Worm (Caenorhabditis elegans): ENCODE data around the gene Y54G2A.72.

- TF ChIP-seq ztf-11 (tag; optimal IDR thresholded peaks at IDR 0.05) (no peak), drap-1 (GFP tag; optimal IDR thresholded peaks at IDR 0.05) (no peak), unc-62 (GFP tag; optimal IDR thresholded peaks at IDR 0.05) (no peak), ces-1 (GFP tag; optimal IDR thresholded peaks at IDR 0.05) (no peak), nhr-237 (tag; optimal IDR thresholded peaks at IDR 0.05) (no peak), pha-4 (tag; optimal IDR thresholded peaks at IDR 0.05) (no peak), unc-39 (tag; optimal IDR thresholded peaks at IDR 0.05) (no peak), nhr-12 (tag; optimal IDR thresholded peaks at IDR 0.05) (no peak), elt-3 (tag; optimal IDR thresholded peaks at IDR 0.05) (no peak), sptf-1 (tag; optimal IDR thresholded peaks at IDR 0.05) (no peak)
Observed at ce11 chrIV:2764160-2764559, 13.8 kb upstream of the Y54G2A.72 start.

Data from whole organism, mixed stage, embryonic.